Worm (Caenorhabditis elegans) whole organism, young adult: ENCODE measurements around the gene R13A1.5.
A peak's percentile ranks its signal among the peaks of the same experiment; 100 is the strongest.

Source experiments
- B0261.1 ChIP-seq: sonication (generic microtip); optimal IDR thresholded peaks from 2 replicates; lab custom pipeline; 2016; ENCODE audit warnings: mild to moderate bottlenecking, missing genetic modification characterization, moderate library complexity, missing compliant biosample characterization
- D2030.7 ChIP-seq: fragments of 200-800 bp; sonication (Bioruptor generic); IDR thresholded peaks from 2 replicates; pipeline ENCODE4 v1.3.6; 2022; ENCODE audit warnings: missing genetic modification reagents, missing genetic modification characterization, missing compliant biosample characterization
- F22D6.2 ChIP-seq: sonication (generic microtip); optimal IDR thresholded peaks from 2 replicates; lab custom pipeline; 2016; ENCODE audit warnings: mild to moderate bottlenecking, missing genetic modification characterization, missing compliant biosample characterization
- F23B12.7 ChIP-seq: sonication (generic microtip); optimal IDR thresholded peaks from 2 replicates; lab custom pipeline; 2017; ENCODE audit warnings: missing genetic modification characterization, mild to moderate bottlenecking, missing compliant biosample characterization, antibody characterized with exemption, moderate library complexity; ENCODE audit not compliant: insufficient read depth
- K11D2.4 ChIP-seq: fragments of 200-800 bp; sonication (Bioruptor generic); IDR thresholded peaks from 2 replicates; pipeline ENCODE4 v1.3.6; 2022; ENCODE audit warnings: missing genetic modification reagents, missing genetic modification characterization, missing compliant biosample characterization
- K12H6.12 ChIP-seq: fragments of 200-800 bp; sonication (Bioruptor generic); optimal IDR thresholded peaks from 2 replicates; lab custom pipeline; 2018; ENCODE audit warnings: mild to moderate bottlenecking, missing genetic modification characterization, missing compliant biosample characterization
- T07F8.4 ChIP-seq: sonication (generic microtip); optimal IDR thresholded peaks from 2 replicates; lab custom pipeline; 2016; ENCODE audit warnings: mild to moderate bottlenecking, missing genetic modification characterization, moderate library complexity, missing compliant biosample characterization
- Y53F4B.3 ChIP-seq: fragments of 200-800 bp; sonication (Bioruptor generic); IDR thresholded peaks from 2 replicates; pipeline ENCODE4 v1.3.6; 2022; ENCODE audit warnings: missing genetic modification reagents, missing genetic modification characterization, missing compliant biosample characterization
- Y53G8AR.9 ChIP-seq: fragments of 200-800 bp; sonication (Bioruptor generic); conservative IDR thresholded peaks from 2 replicates; pipeline ENCODE4 v1.3.6; 2022; ENCODE audit warnings: missing genetic modification reagents, missing genetic modification characterization, missing compliant biosample characterization
- aptf-2 ChIP-seq: fragments of 200-800 bp; sonication (Bioruptor generic); conservative IDR thresholded peaks from 2 replicates; pipeline ENCODE4 v1.3.6; 2022; ENCODE audit warnings: missing genetic modification reagents, missing genetic modification characterization, missing compliant biosample characterization
- aptf-3 ChIP-seq: fragments of 200-800 bp; sonication (Bioruptor generic); IDR thresholded peaks from 2 replicates; pipeline ENCODE4 v1.3.6; 2022; ENCODE audit warnings: missing genetic modification characterization, missing compliant biosample characterization
- athp-1 ChIP-seq: sonication (generic microtip); optimal IDR thresholded peaks from 2 replicates; lab custom pipeline; 2017; ENCODE audit warnings: mild to moderate bottlenecking, missing genetic modification characterization, missing compliant biosample characterization
- attf-6 ChIP-seq: fragments of 200-800 bp; sonication (Bioruptor generic); IDR thresholded peaks from 2 replicates; pipeline ENCODE4 v1.3.6; 2022; ENCODE audit warnings: missing genetic modification reagents, missing genetic modification characterization, missing compliant biosample characterization
- bed-1 ChIP-seq: fragments of 200-800 bp; sonication (Bioruptor generic); IDR thresholded peaks from 2 replicates; pipeline ENCODE4 v1.3.6; 2022; ENCODE audit warnings: missing genetic modification reagents, missing genetic modification characterization, missing compliant biosample characterization
- cebp-1 ChIP-seq, 2 experiments: fragments of 200-800 bp in 1 of 2; sonication (Bioruptor generic) in 1 of 2; sonication (generic microtip) in 1 of 2; IDR thresholded peaks in 1 of 2; optimal IDR thresholded peaks in 1 of 2; 2 replicates each; pipeline versions ENCODE4 v1.3.6 to Lab custom; 2017 to 2022; ENCODE audit warnings: missing compliant biosample characterization in 2 of 2, missing genetic modification characterization in 2 of 2, mild to moderate bottlenecking in 1 of 2, missing genetic modification reagents in 1 of 2, moderate library complexity in 1 of 2
- ceh-100 ChIP-seq: fragments of 200-800 bp; sonication (Bioruptor generic); IDR thresholded peaks from 2 replicates; pipeline ENCODE4 v1.3.6; 2022; ENCODE audit warnings: missing genetic modification reagents, missing genetic modification characterization, missing compliant biosample characterization
- ceh-27 ChIP-seq: fragments of 200-800 bp; sonication (Bioruptor generic); optimal IDR thresholded peaks from 2 replicates; lab custom pipeline; 2018; ENCODE audit warnings: mild to moderate bottlenecking, missing genetic modification characterization, moderate library complexity, missing compliant biosample characterization
- ceh-40 ChIP-seq: fragments of 200-800 bp; sonication (Bioruptor generic); IDR thresholded peaks from 2 replicates; pipeline ENCODE4 v1.3.6; 2022; ENCODE audit warnings: missing genetic modification characterization, missing compliant biosample characterization
- ceh-58 ChIP-seq: fragments of 200-800 bp; sonication (Bioruptor generic); IDR thresholded peaks from 2 replicates; pipeline ENCODE4 v1.3.6; 2022; ENCODE audit warnings: missing genetic modification characterization, missing compliant biosample characterization
- ceh-79 ChIP-seq: sonication (generic microtip); optimal IDR thresholded peaks from 2 replicates; lab custom pipeline; 2017; ENCODE audit warnings: mild to moderate bottlenecking, missing genetic modification characterization, missing compliant biosample characterization
- ceh-91 ChIP-seq: fragments of 200-800 bp; sonication (Bioruptor generic); IDR thresholded peaks from 2 replicates; pipeline ENCODE4 v1.3.6; 2022; ENCODE audit warnings: missing genetic modification reagents, missing genetic modification characterization, missing compliant biosample characterization
- dox-1 ChIP-seq: fragments of 200-800 bp; sonication (Bioruptor generic); IDR thresholded peaks from 2 replicates; pipeline ENCODE4 v1.3.6; 2022; ENCODE audit warnings: missing genetic modification reagents, missing genetic modification characterization, missing compliant biosample characterization
- efl-1 ChIP-seq: fragments of 150-350 bp; optimal IDR thresholded peaks from 2 replicates; lab custom pipeline; 2014; ENCODE audit warnings: missing biosample characterization, missing genetic modification reagents, missing genetic modification characterization
- ekl-4 ChIP-seq: fragments of 200-800 bp; sonication (Bioruptor generic); IDR thresholded peaks from 2 replicates; pipeline ENCODE4 v1.3.6; 2022; ENCODE audit warnings: missing genetic modification reagents, missing genetic modification characterization, missing compliant biosample characterization
- hsf-1 ChIP-seq: fragments of 200-800 bp; sonication (Bioruptor generic); IDR thresholded peaks from 2 replicates; pipeline ENCODE4 v1.3.6; 2022; ENCODE audit warnings: missing genetic modification reagents, missing genetic modification characterization, missing compliant biosample characterization
- lag-1 ChIP-seq: fragments of 200-800 bp; sonication (Bioruptor generic); IDR thresholded peaks from 2 replicates; pipeline ENCODE4 v1.3.6; 2022; ENCODE audit warnings: missing genetic modification reagents, missing genetic modification characterization, missing compliant biosample characterization
- lsl-1 ChIP-seq: fragments of 200-800 bp; sonication (Bioruptor generic); optimal IDR thresholded peaks from 2 replicates; lab custom pipeline; 2018; ENCODE audit warnings: mild to moderate bottlenecking, missing genetic modification characterization, moderate library complexity, missing compliant biosample characterization
- lsy-27 ChIP-seq: sonication (generic microtip); optimal IDR thresholded peaks from 2 replicates; lab custom pipeline; 2017; ENCODE audit warnings: missing genetic modification characterization, mild to moderate bottlenecking, missing compliant biosample characterization, antibody characterized with exemption, missing genotype, borderline replicate concordance; ENCODE audit not compliant: insufficient read depth
- madf-8 ChIP-seq: fragments of 200-800 bp; sonication (Bioruptor generic); conservative IDR thresholded peaks from 2 replicates; pipeline ENCODE4 v1.3.6; 2022; ENCODE audit warnings: missing genetic modification reagents, missing genetic modification characterization, missing compliant biosample characterization
- mcd-1 ChIP-seq: fragments of 200-800 bp; sonication (Bioruptor generic); IDR thresholded peaks from 2 replicates; pipeline ENCODE4 v1.3.6; 2022; ENCODE audit warnings: missing genetic modification reagents, missing genetic modification characterization, missing compliant biosample characterization
- mel-28 ChIP-seq: sonication (generic microtip); optimal IDR thresholded peaks from 2 replicates; lab custom pipeline; 2016; ENCODE audit warnings: borderline replicate concordance, mild to moderate bottlenecking, missing genetic modification characterization, missing compliant biosample characterization
- nfya-2 ChIP-seq: fragments of 200-800 bp; sonication (Bioruptor generic); IDR thresholded peaks from 2 replicates; pipeline ENCODE4 v1.3.6; 2022; ENCODE audit warnings: missing genetic modification reagents, missing genetic modification characterization, missing compliant biosample characterization
- nfyb-1 ChIP-seq: fragments of 200-800 bp; sonication (Bioruptor generic); IDR thresholded peaks from 2 replicates; pipeline ENCODE4 v1.3.6; 2022; ENCODE audit warnings: missing genetic modification reagents, missing genetic modification characterization, missing compliant biosample characterization
- nhr-120 ChIP-seq: fragments of 200-800 bp; sonication (Bioruptor generic); IDR thresholded peaks from 2 replicates; pipeline ENCODE4 v1.3.6; 2022; ENCODE audit warnings: missing genetic modification characterization, missing compliant biosample characterization
- nhr-179 ChIP-seq: sonication (generic microtip); optimal IDR thresholded peaks from 2 replicates; lab custom pipeline; 2016; ENCODE audit warnings: mild to moderate bottlenecking, missing genetic modification characterization, missing compliant biosample characterization
- nhr-80 ChIP-seq: sonication (generic microtip); optimal IDR thresholded peaks from 2 replicates; lab custom pipeline; 2016; ENCODE audit warnings: missing genetic modification characterization, missing compliant biosample characterization
- pha-4 ChIP-seq: fragments of 150-350 bp; sonication (generic microtip); optimal IDR thresholded peaks from 2 replicates; lab custom pipeline; 2014; ENCODE audit warnings: missing biosample characterization, missing genetic modification reagents, missing genetic modification characterization
- snpc-1.3 ChIP-seq: sonication (generic microtip); optimal IDR thresholded peaks from 2 replicates; lab custom pipeline; 2017; ENCODE audit warnings: missing genetic modification characterization, mild to moderate bottlenecking, missing compliant biosample characterization, antibody characterized with exemption, moderate library complexity, missing genotype, missing genetic modification reagents; ENCODE audit not compliant: insufficient read depth
- unc-130 ChIP-seq: sonication (generic microtip); optimal IDR thresholded peaks from 2 replicates; lab custom pipeline; 2016; ENCODE audit warnings: missing genetic modification reagents, missing genetic modification characterization, missing compliant biosample characterization
- ztf-22 ChIP-seq: fragments of 200-800 bp; sonication (Bioruptor generic); optimal IDR thresholded peaks from 2 replicates; lab custom pipeline; 2018; ENCODE audit warnings: mild to moderate bottlenecking, missing genetic modification characterization, moderate library complexity, missing compliant biosample characterization
- ztf-25 ChIP-seq: fragments of 200-800 bp; sonication (Bioruptor generic); IDR thresholded peaks from 2 replicates; pipeline ENCODE4 v1.3.6; 2022; ENCODE audit warnings: missing genetic modification reagents, missing genetic modification characterization, missing compliant biosample characterization
- ztf-26 ChIP-seq: sonication (generic microtip); optimal IDR thresholded peaks from 2 replicates; lab custom pipeline; 2017; ENCODE audit warnings: missing genetic modification characterization, missing compliant biosample characterization

Gene R13A1.5

ce11 chrIV:7149020-7149601, 42.5 kb downstream of the R13A1.5 start, which contains the start of gene C34D4.4 (continued):
- TF ChIP-seq ekl-4 (GFP tag; lab: Robert Waterston, UW) (no peak), unc-130 (GFP tag; lab: Kevin White, UChicago) (no peak), hsf-1 (GFP tag; lab: Robert Waterston, UW) (0 out of 2 replicates have a peak, but pooled peaks have one; percentile 55), ztf-22 (GFP tag; lab: Kevin White, UChicago) (no peak), ceh-58 (GFP tag; lab: Robert Waterston, UW) (no peak), madf-8 (GFP tag; lab: Robert Waterston, UW) (no peak), nfyb-1 (GFP tag; lab: Robert Waterston, UW) (no peak), aptf-2 (GFP tag; lab: Robert Waterston, UW) (peak; percentile 93), aptf-3 (GFP tag; lab: Robert Waterston, UW) (no peak), F23B12.7 (tag; lab: Kevin White, UChicago) (no peak), Y53G8AR.9 (GFP tag; lab: Robert Waterston, UW) (no peak), cebp-1 (GFP tag; IDR thresholded peaks at IDR 0.05; lab: Robert Waterston, UW) (peak; percentile 60; the same call in 1 of the 2 replicates), cebp-1 (tag; optimal IDR thresholded peaks at IDR 0.05; lab: Kevin White, UChicago) (peak; percentile 94), nfya-2 (GFP tag; lab: Robert Waterston, UW) (no peak), K11D2.4 (GFP tag; lab: Robert Waterston, UW) (no peak), ceh-100 (GFP tag; lab: Robert Waterston, UW) (no peak), ceh-40 (GFP tag; lab: Robert Waterston, UW) (no peak), lag-1 (GFP tag; lab: Robert Waterston, UW) (no peak), D2030.7 (GFP tag; lab: Robert Waterston, UW) (peak; percentile 14; the same call in 1 of the 2 replicates), pha-4 (tag; lab: Kevin White, UChicago) (no peak), ztf-25 (no peak), Y53F4B.3 (GFP tag; lab: Robert Waterston, UW) (no peak), mcd-1 (GFP tag; lab: Robert Waterston, UW) (0 out of 2 replicates have a peak, but pooled peaks have one; percentile 9), nhr-80 (tag; lab: Kevin White, UChicago) (no peak), athp-1 (tag; lab: Kevin White, UChicago) (no peak), ztf-26 (tag; lab: Kevin White, UChicago) (no peak), snpc-1.3 (tag; lab: Kevin White, UChicago) (no peak), mel-28 (tag; lab: Kevin White, UChicago) (no peak), F22D6.2 (tag; lab: Kevin White, UChicago) (no peak), dox-1 (peak; percentile 43; the same call in 1 of the 2 replicates), ceh-27 (GFP tag; lab: Kevin White, UChicago) (no peak), lsy-27 (tag; lab: Kevin White, UChicago) (no peak), ceh-79 (no peak), nhr-120 (GFP tag; lab: Robert Waterston, UW) (no peak), lsl-1 (GFP tag; lab: Kevin White, UChicago) (peak; percentile 73), bed-1 (GFP tag; lab: Robert Waterston, UW) (no peak), attf-6 (GFP tag; lab: Robert Waterston, UW) (no peak), T07F8.4 (no peak), efl-1 (peak; percentile 58), nhr-179 (no peak), B0261.1 (no peak), K12H6.12 (peak; percentile 54), ceh-91 (GFP tag; lab: Robert Waterston, UW) (peak; percentile 52)
